Worm (Caenorhabditis elegans) whole organism, early embryonic: Measurements from ENCODE around the gene F13H10.1.

Experiments
- B0310.2 ChIP-seq: sonication (generic microtip); optimal IDR thresholded peaks from 2 replicates; lab custom pipeline; 2016; ENCODE audit warnings: mild to moderate bottlenecking, missing genetic modification characterization, missing compliant biosample characterization
- ama-1 ChIP-seq: fragments of 150-350 bp; optimal IDR thresholded peaks from 2 replicates; lab custom pipeline; 2014
- ceh-13 ChIP-seq: fragments of 200-800 bp; sonication (Bioruptor generic); optimal IDR thresholded peaks from 2 replicates; lab custom pipeline; 2018; ENCODE audit warnings: mild to moderate bottlenecking, missing genetic modification characterization, missing compliant biosample characterization
- ceh-36 ChIP-seq: sonication (generic microtip); optimal IDR thresholded peaks from 2 replicates; lab custom pipeline; 2016; ENCODE audit warnings: missing genetic modification characterization, inconsistent platforms, missing compliant biosample characterization
- ets-7 ChIP-seq: sonication (generic microtip); optimal IDR thresholded peaks from 2 replicates; lab custom pipeline; 2016; ENCODE audit warnings: missing genotype, missing genetic modification characterization, missing compliant biosample characterization
- flt-1 ChIP-seq: fragments of 200-800 bp; sonication (Bioruptor generic); IDR thresholded peaks from 2 replicates; pipeline ENCODE4 v1.3.6; 2022; ENCODE audit warnings: missing genetic modification characterization, missing compliant biosample characterization
- hmbx-1 ChIP-seq: sonication (generic microtip); optimal IDR thresholded peaks from 2 replicates; lab custom pipeline; 2016; ENCODE audit warnings: mild to moderate bottlenecking, missing genetic modification characterization, missing compliant biosample characterization
- hmg-4 ChIP-seq: fragments of 200-800 bp; sonication (Bioruptor generic); optimal IDR thresholded peaks from 2 replicates; lab custom pipeline; 2018; ENCODE audit warnings: mild to moderate bottlenecking, missing genetic modification characterization, missing compliant biosample characterization
- scrt-1 ChIP-seq: fragments of 200-800 bp; sonication (Bioruptor generic); IDR thresholded peaks from 2 replicates; pipeline ENCODE4 v1.3.6; 2022; ENCODE audit warnings: missing genetic modification characterization, missing compliant biosample characterization
- tbx-11 ChIP-seq: fragments of 200-800 bp; sonication (Bioruptor generic); IDR thresholded peaks from 2 replicates; pipeline ENCODE4 v1.3.6; 2022; ENCODE audit warnings: missing genetic modification characterization, missing compliant biosample characterization
- tbx-37 ChIP-seq: fragments of 200-800 bp; sonication (Bioruptor generic); conservative IDR thresholded peaks from 2 replicates; pipeline ENCODE4 v1.3.6; 2022; ENCODE audit warnings: missing genetic modification reagents, missing genetic modification characterization, missing compliant biosample characterization
- tra-4 ChIP-seq: sonication (generic microtip); optimal IDR thresholded peaks from 2 replicates; lab custom pipeline; 2017; ENCODE audit warnings: missing genetic modification characterization, missing compliant biosample characterization

DNA sequence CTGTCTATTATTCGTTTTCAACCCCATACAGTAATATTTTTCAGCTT, 34.1 kb downstream of the F13H10.1 start, which contains the start of gene kdin-1:
- TF ChIP-seq ama-1 (lab: Kevin White, UChicago): no peak
- TF ChIP-seq ceh-13 (GFP tag; lab: Kevin White, UChicago): no peak
- no peak for TF ChIP-seq tbx-11 (GFP tag; lab: Robert Waterston, UW)
- no peak for TF ChIP-seq B0310.2
- no peak for TF ChIP-seq tra-4
- no peak for TF ChIP-seq scrt-1 (GFP tag; lab: Robert Waterston, UW)
- TF ChIP-seq tbx-37 (GFP tag; lab: Robert Waterston, UW): no peak
- TF ChIP-seq ceh-36 (tag; lab: Kevin White, UChicago): no peak
- no peak for TF ChIP-seq hmg-4
- no peak for TF ChIP-seq flt-1
- no peak for TF ChIP-seq hmbx-1 (tag; lab: Kevin White, UChicago)
- TF ChIP-seq ets-7 (tag; lab: Kevin White, UChicago): no peak
